Fruit fly (Drosophila melanogaster) whole organism, embryonic: ENCODE data around the gene Argk1.

Source experiments
- Atf-2 ChIP-seq: fragments of 200-800 bp; sonication (Bioruptor generic); optimal IDR thresholded peaks from 2 replicates; lab custom pipeline; 2016; ENCODE audit warnings: missing biosample characterization, missing genetic modification characterization
- Atf6 ChIP-seq: fragments of 200-800 bp; sonication (Bioruptor generic); IDR thresholded peaks from 2 replicates; pipeline ENCODE4 v1.3.6; 2022; ENCODE audit warnings: missing biosample characterization, missing genetic modification characterization
- B-H1 ChIP-seq: fragments of 200-800 bp; sonication (Bioruptor generic); IDR thresholded peaks from 3 replicates; pipeline ENCODE4 v1.3.6; 2022; ENCODE audit warnings: missing biosample characterization, missing genetic modification characterization
- CG10366 ChIP-seq: fragments of 200-800 bp; sonication (Bioruptor generic); IDR thresholded peaks from 2 replicates; pipeline ENCODE4 v1.3.6; 2022; ENCODE audit warnings: missing biosample characterization, missing genetic modification characterization
- CG10543 ChIP-seq: fragments of 200-800 bp; sonication (Bioruptor generic); optimal IDR thresholded peaks from 3 replicates; lab custom pipeline; 2017; ENCODE audit warnings: missing biosample characterization, mild to moderate bottlenecking, missing genetic modification characterization, moderate library complexity
- CG12219 ChIP-seq: fragments of 200-800 bp; sonication (Bioruptor generic); optimal IDR thresholded peaks from 3 replicates; lab custom pipeline; 2018; ENCODE audit warnings: missing biosample characterization, mild to moderate bottlenecking, missing genetic modification characterization
- CG12659 ChIP-seq: fragments of 200-800 bp; sonication (Bioruptor generic); optimal IDR thresholded peaks from 3 replicates; lab custom pipeline; 2017; ENCODE audit warnings: mild to moderate bottlenecking, missing biosample characterization, missing genetic modification reagents, missing genetic modification characterization
- CG14860 ChIP-seq: fragments of 200-800 bp; sonication (Bioruptor generic); IDR thresholded peaks from 3 replicates; pipeline ENCODE4 v1.3.6; 2022; ENCODE audit warnings: missing biosample characterization, missing genetic modification characterization; ENCODE audit not compliant: partially characterized antibody
- CG15269 ChIP-seq: fragments of 200-800 bp; sonication (Bioruptor generic); optimal IDR thresholded peaks from 2 replicates; lab custom pipeline; 2018; ENCODE audit warnings: missing biosample characterization, mild to moderate bottlenecking, missing genetic modification characterization, moderate library complexity
- CG17385 ChIP-seq: fragments of 200-800 bp; sonication (Bioruptor generic); optimal IDR thresholded peaks from 3 replicates; lab custom pipeline; 2018; ENCODE audit warnings: missing biosample characterization, mild to moderate bottlenecking, missing genetic modification characterization
- CG17802 ChIP-seq: fragments of 200-800 bp; sonication (Bioruptor generic); optimal IDR thresholded peaks from 2 replicates; lab custom pipeline; 2018; ENCODE audit warnings: missing biosample characterization, mild to moderate bottlenecking, missing genetic modification characterization, moderate library complexity
- CG18262 ChIP-seq: fragments of 200-800 bp; optimal IDR thresholded peaks from 3 replicates; lab custom pipeline; 2019; ENCODE audit warnings: missing biosample characterization, mild to moderate bottlenecking, missing genetic modification characterization, moderate library complexity
- CG2202 ChIP-seq: fragments of 200-800 bp; sonication (Bioruptor generic); optimal IDR thresholded peaks from 2 replicates; lab custom pipeline; 2018; ENCODE audit warnings: missing biosample characterization, mild to moderate bottlenecking, missing genetic modification characterization
- CG4424 ChIP-seq: fragments of 200-800 bp; sonication (Bioruptor generic); optimal IDR thresholded peaks from 3 replicates; lab custom pipeline; 2016; ENCODE audit warnings: missing biosample characterization, missing genetic modification characterization
- CG4617 ChIP-seq: fragments of 200-800 bp; sonication (Bioruptor generic); optimal IDR thresholded peaks from 3 replicates; lab custom pipeline; 2016; ENCODE audit warnings: missing biosample characterization, missing genetic modification characterization, borderline replicate concordance
- CG4707 ChIP-seq: fragments of 200-800 bp; sonication (Bioruptor generic); optimal IDR thresholded peaks from 2 replicates; lab custom pipeline; 2018; ENCODE audit warnings: missing biosample characterization, mild to moderate bottlenecking, missing genetic modification characterization, moderate library complexity
- CG6254 ChIP-seq: fragments of 200-800 bp; sonication (Bioruptor generic); optimal IDR thresholded peaks from 3 replicates; lab custom pipeline; 2017; ENCODE audit warnings: mild to moderate bottlenecking, missing biosample characterization, missing genetic modification reagents, missing genetic modification characterization
- CG6654 ChIP-seq: fragments of 200-800 bp; sonication (Bioruptor generic); optimal IDR thresholded peaks from 2 replicates; lab custom pipeline; 2017; ENCODE audit warnings: missing biosample characterization, mild to moderate bottlenecking, missing genetic modification characterization
- CG6683 ChIP-seq: fragments of 200-800 bp; sonication (Bioruptor generic); optimal IDR thresholded peaks from 2 replicates; lab custom pipeline; 2017; ENCODE audit warnings: missing biosample characterization, mild to moderate bottlenecking, missing genetic modification characterization, missing genetic modification reagents
- CG7271 ChIP-seq: fragments of 200-800 bp; sonication (Bioruptor generic); optimal IDR thresholded peaks from 2 replicates; lab custom pipeline; 2018; ENCODE audit warnings: missing biosample characterization, mild to moderate bottlenecking, missing genetic modification characterization, moderate library complexity
- CG7745 ChIP-seq: fragments of 200-800 bp; sonication (Bioruptor generic); optimal IDR thresholded peaks from 2 replicates; lab custom pipeline; 2018; ENCODE audit warnings: missing biosample characterization, mild to moderate bottlenecking, missing genetic modification characterization, moderate library complexity
- CG7839 ChIP-seq: fragments of 200-800 bp; sonication (Bioruptor generic); optimal IDR thresholded peaks from 3 replicates; lab custom pipeline; 2018; ENCODE audit warnings: missing biosample characterization, mild to moderate bottlenecking, missing genetic modification characterization, moderate library complexity
- D19A ChIP-seq: fragments of 200-800 bp; optimal IDR thresholded peaks from 3 replicates; lab custom pipeline; 2019; ENCODE audit warnings: missing biosample characterization, mild to moderate bottlenecking, missing genetic modification characterization, moderate library complexity
- Fer2 ChIP-seq: fragments of 200-800 bp; sonication (Bioruptor generic); optimal IDR thresholded peaks from 2 replicates; lab custom pipeline; 2018; ENCODE audit warnings: missing biosample characterization, mild to moderate bottlenecking, missing genetic modification characterization, moderate library complexity
- HHEX ChIP-seq: fragments of 200-800 bp; sonication (Bioruptor generic); optimal IDR thresholded peaks from 3 replicates; lab custom pipeline; 2017; ENCODE audit warnings: missing biosample characterization, mild to moderate bottlenecking, missing genetic modification characterization, missing genetic modification reagents
- Hmx ChIP-seq: fragments of 200-800 bp; sonication (Bioruptor generic); optimal IDR thresholded peaks from 2 replicates; lab custom pipeline; 2016; ENCODE audit warnings: missing biosample characterization, missing genetic modification characterization
- Lhr ChIP-seq: fragments of 200-800 bp; sonication (Bioruptor generic); optimal IDR thresholded peaks from 3 replicates; lab custom pipeline; 2017; ENCODE audit warnings: mild to moderate bottlenecking, missing biosample characterization, missing genetic modification reagents, missing genetic modification characterization
- Lim3 ChIP-seq: fragments of 200-800 bp; sonication (Bioruptor generic); IDR thresholded peaks from 2 replicates; pipeline ENCODE4 v1.3.6; 2022; ENCODE audit warnings: missing biosample characterization, missing genetic modification characterization
- NC2β ChIP-seq: fragments of 200-800 bp; sonication (Bioruptor generic); optimal IDR thresholded peaks from 2 replicates; lab custom pipeline; 2016; ENCODE audit warnings: missing biosample characterization, missing genetic modification characterization
- NFAT ChIP-seq: fragments of 200-800 bp; sonication (Bioruptor generic); IDR thresholded peaks from 2 replicates; pipeline ENCODE4 v1.3.6; 2022; ENCODE audit warnings: missing biosample characterization, missing genetic modification characterization
- NK7.1 ChIP-seq: fragments of 200-800 bp; sonication (Bioruptor generic); optimal IDR thresholded peaks from 3 replicates; lab custom pipeline; 2016; ENCODE audit warnings: missing biosample characterization, missing genetic modification characterization
- Sox102F ChIP-seq: fragments of 200-800 bp; sonication (Bioruptor generic); optimal IDR thresholded peaks from 2 replicates; lab custom pipeline; 2018; ENCODE audit warnings: missing biosample characterization, mild to moderate bottlenecking, missing genetic modification characterization, moderate library complexity
- YL-1 ChIP-seq: fragments of 200-800 bp; sonication (Bioruptor generic); optimal IDR thresholded peaks from 3 replicates; lab custom pipeline; 2017; ENCODE audit warnings: missing biosample characterization, mild to moderate bottlenecking, missing genetic modification characterization
- btn ChIP-seq: fragments of 200-800 bp; sonication (Bioruptor generic); optimal IDR thresholded peaks from 2 replicates; lab custom pipeline; 2016; ENCODE audit warnings: missing biosample characterization, missing genetic modification characterization
- chn ChIP-seq: fragments of 200-800 bp; sonication (Bioruptor generic); optimal IDR thresholded peaks from 2 replicates; lab custom pipeline; 2016; ENCODE audit warnings: missing biosample characterization, missing genetic modification characterization
- fd96Cb ChIP-seq: fragments of 200-800 bp; sonication (Bioruptor generic); optimal IDR thresholded peaks from 2 replicates; lab custom pipeline; 2018; ENCODE audit warnings: missing biosample characterization, mild to moderate bottlenecking, missing genetic modification characterization, moderate library complexity
- gce ChIP-seq: fragments of 200-800 bp; sonication (Bioruptor generic); IDR thresholded peaks from 3 replicates; pipeline ENCODE4 v1.3.6; 2022; ENCODE audit warnings: missing biosample characterization, missing genetic modification characterization
- grau ChIP-seq: fragments of 200-800 bp; optimal IDR thresholded peaks from 3 replicates; lab custom pipeline; 2019; ENCODE audit warnings: missing biosample characterization, mild to moderate bottlenecking, missing genetic modification characterization, moderate library complexity
- gt ChIP-seq: fragments of 200-800 bp; sonication (Bioruptor generic); IDR thresholded peaks from 2 replicates; pipeline ENCODE4 v1.3.6; 2022; ENCODE audit warnings: missing biosample characterization, missing genetic modification characterization
- hbn ChIP-seq: fragments of 200-800 bp; sonication (Bioruptor generic); IDR thresholded peaks from 2 replicates; pipeline ENCODE4 v1.3.6; 2022; ENCODE audit warnings: missing biosample characterization, missing genetic modification characterization; ENCODE audit not compliant: partially characterized antibody
- ind ChIP-seq: fragments of 200-800 bp; sonication (Bioruptor generic); optimal IDR thresholded peaks from 3 replicates; lab custom pipeline; 2016; ENCODE audit warnings: missing biosample characterization, missing genetic modification characterization
- insv ChIP-seq, 2 experiments: fragments of 200-800 bp; sonication (Bioruptor generic); optimal IDR thresholded peaks; 3 replicates each; lab custom pipeline; 2016 to 2018; ENCODE audit warnings: missing biosample characterization in 2 of 2, missing genetic modification characterization in 2 of 2
- kay ChIP-seq: fragments of 200-800 bp; sonication (Bioruptor generic); optimal IDR thresholded peaks from 2 replicates; lab custom pipeline; 2016; ENCODE audit warnings: missing biosample characterization, missing genetic modification characterization
- lbe ChIP-seq: fragments of 200-800 bp; sonication (Bioruptor generic); optimal IDR thresholded peaks from 2 replicates; lab custom pipeline; 2016; ENCODE audit warnings: missing biosample characterization, mild to moderate bottlenecking, missing genetic modification characterization
- lov ChIP-seq, 2 experiments: fragments of 200-800 bp in 1 of 2; fragments of >200 bp in 1 of 2; sonication (Bioruptor generic) in 1 of 2; IDR thresholded peaks in 1 of 2; optimal IDR thresholded peaks in 1 of 2; 2 replicates in 1 of 2; 3 replicates in 1 of 2; pipeline versions ENCODE4 v1.3.6 to Lab custom; 2017 to 2022; ENCODE audit warnings: missing biosample characterization in 1 of 2, missing genetic modification characterization in 1 of 2
- maf-S ChIP-seq: fragments of 200-800 bp; sonication (Bioruptor generic); optimal IDR thresholded peaks from 2 replicates; lab custom pipeline; 2016; ENCODE audit warnings: missing biosample characterization, missing genetic modification characterization
- odd ChIP-seq: fragments of 200-800 bp; sonication (Bioruptor generic); optimal IDR thresholded peaks from 2 replicates; lab custom pipeline; 2017; ENCODE audit warnings: missing biosample characterization, mild to moderate bottlenecking, missing genetic modification characterization
- pnt ChIP-seq: fragments of 200-800 bp; sonication (Bioruptor generic); optimal IDR thresholded peaks from 3 replicates; lab custom pipeline; 2016; ENCODE audit warnings: missing biosample characterization, missing genetic modification characterization
- schlank ChIP-seq: fragments of 200-800 bp; sonication (Bioruptor generic); optimal IDR thresholded peaks from 2 replicates; lab custom pipeline; 2018; ENCODE audit warnings: missing biosample characterization, mild to moderate bottlenecking, missing genetic modification characterization
- vvl ChIP-seq: fragments of 200-800 bp; sonication (Bioruptor generic); IDR thresholded peaks from 2 replicates; pipeline ENCODE4 v1.3.6; 2022; ENCODE audit warnings: missing biosample characterization, missing genetic modification characterization
- wor ChIP-seq: fragments of 200-800 bp; sonication (Bioruptor generic); IDR thresholded peaks from 2 replicates; pipeline ENCODE4 v1.3.6; 2022; ENCODE audit warnings: missing biosample characterization, missing genetic modification characterization

Argk1 gene

dm6 chr3L:9033537-9033936 lies 32.3 kb downstream of the Argk1 start (continued):
- TF ChIP-seq CG12219 (GFP tag; lab: Kevin White, UChicago) = no peak
- TF ChIP-seq YL-1 = no peak
- no peak for TF ChIP-seq gt (GFP tag; lab: Robert Waterston, UW)
- TF ChIP-seq grau = peak; percentile 25
- no peak for TF ChIP-seq chn
- TF ChIP-seq NK7.1 (GFP tag; lab: Kevin White, UChicago) = no peak
- TF ChIP-seq CG14860 (GFP tag; lab: Robert Waterston, UW) = no peak
- no peak for TF ChIP-seq ind
- no peak for TF ChIP-seq schlank (tag; lab: Kevin White, UChicago)
- no peak for TF ChIP-seq CG12659
- TF ChIP-seq CG6683 (GFP tag; lab: Kevin White, UChicago) = no peak
- TF ChIP-seq vvl (GFP tag; lab: Robert Waterston, UW) = no peak
- TF ChIP-seq CG6254 = no peak
- no peak for TF ChIP-seq btn (GFP tag; lab: Kevin White, UChicago)
- TF ChIP-seq CG4707 (GFP tag; lab: Kevin White, UChicago) = no peak
- peak; percentile 34 for TF ChIP-seq CG7839
- no peak for TF ChIP-seq pnt
- no peak for TF ChIP-seq insv (GFP tag; optimal IDR thresholded peaks at IDR 0.05; lab: Kevin White, UChicago)
- no peak for TF ChIP-seq CG2202 (tag; lab: Kevin White, UChicago)
- no peak for TF ChIP-seq Atf-2 (GFP tag; lab: Kevin White, UChicago)
- no peak for TF ChIP-seq odd (GFP tag; lab: Kevin White, UChicago)
- no peak for TF ChIP-seq NC2β
- TF ChIP-seq wor (GFP tag; lab: Robert Waterston, UW) = peak; percentile 32; the same call in 1 of the 2 replicates
- TF ChIP-seq CG7271 (tag; lab: Kevin White, UChicago) = no peak
- TF ChIP-seq maf-S (GFP tag; lab: Kevin White, UChicago) = no peak
- TF ChIP-seq CG15269 (tag; lab: Kevin White, UChicago) = no peak
- TF ChIP-seq D19A (tag; lab: Kevin White, UChicago) = peak; percentile 45
- no peak for TF ChIP-seq kay
- no peak for TF ChIP-seq lov (optimal IDR thresholded peaks at IDR 0.05; lab: Kevin White, UChicago)
- no peak for TF ChIP-seq lov (GFP tag; IDR thresholded peaks at IDR 0.05; lab: Robert Waterston, UW)
- no peak for TF ChIP-seq CG10543 (GFP tag; lab: Kevin White, UChicago)
- TF ChIP-seq CG17802 (tag; lab: Kevin White, UChicago) = no peak
- TF ChIP-seq CG4424 (GFP tag; lab: Kevin White, UChicago) = peak; percentile 6
- TF ChIP-seq Fer2 (tag; lab: Kevin White, UChicago) = no peak
- TF ChIP-seq CG17385 (GFP tag; lab: Kevin White, UChicago) = no peak
- no peak for TF ChIP-seq NFAT (GFP tag; lab: Robert Waterston, UW)
- no peak for TF ChIP-seq Lim3 (GFP tag; lab: Robert Waterston, UW)
- no peak for TF ChIP-seq CG4617 (GFP tag; lab: Kevin White, UChicago)
- TF ChIP-seq gce (GFP tag; lab: Robert Waterston, UW) = no peak
- TF ChIP-seq HHEX (GFP tag; lab: Kevin White, UChicago) = no peak
- no peak for TF ChIP-seq B-H1 (GFP tag; lab: Robert Waterston, UW)
- TF ChIP-seq Atf6 = no peak
- no peak for TF ChIP-seq CG7745 (tag; lab: Kevin White, UChicago)
- no peak for TF ChIP-seq Hmx
- peak; percentile 56 for TF ChIP-seq CG18262 (tag; lab: Kevin White, UChicago)
- TF ChIP-seq Sox102F (GFP tag; lab: Kevin White, UChicago) = peak; percentile 38
- no peak for TF ChIP-seq CG6654 (GFP tag; lab: Kevin White, UChicago)
- no peak for TF ChIP-seq hbn (GFP tag; lab: Robert Waterston, UW)
- TF ChIP-seq fd96Cb = peak; percentile 27
- TF ChIP-seq CG10366 (GFP tag; lab: Robert Waterston, UW) = no peak
- peak; percentile 19 for TF ChIP-seq lbe (GFP tag; lab: Kevin White, UChicago)
- TF ChIP-seq Lhr (GFP tag; lab: Kevin White, UChicago) = no peak
